Worm (Caenorhabditis elegans) whole organism, L4/young adult: ENCODE results near the gene sdn-1.

ENCODE experiments used
- W03F9.2 ChIP-seq: fragments of 150-350 bp; optimal IDR thresholded peaks from 2 replicates; lab custom pipeline; 2014; ENCODE audit warnings: missing biosample characterization, missing genetic modification characterization
- dao-5 ChIP-seq: sonication (generic microtip); optimal IDR thresholded peaks from 2 replicates; lab custom pipeline; 2016; ENCODE audit warnings: missing genotype, missing genetic modification characterization, moderate library complexity, missing compliant biosample characterization
- him-1 ChIP-seq: sonication (generic microtip); optimal IDR thresholded peaks from 2 replicates; lab custom pipeline; 2016; ENCODE audit warnings: missing genotype, missing genetic modification reagents, missing genetic modification characterization, missing compliant biosample characterization

Gene sdn-1

DNA sequence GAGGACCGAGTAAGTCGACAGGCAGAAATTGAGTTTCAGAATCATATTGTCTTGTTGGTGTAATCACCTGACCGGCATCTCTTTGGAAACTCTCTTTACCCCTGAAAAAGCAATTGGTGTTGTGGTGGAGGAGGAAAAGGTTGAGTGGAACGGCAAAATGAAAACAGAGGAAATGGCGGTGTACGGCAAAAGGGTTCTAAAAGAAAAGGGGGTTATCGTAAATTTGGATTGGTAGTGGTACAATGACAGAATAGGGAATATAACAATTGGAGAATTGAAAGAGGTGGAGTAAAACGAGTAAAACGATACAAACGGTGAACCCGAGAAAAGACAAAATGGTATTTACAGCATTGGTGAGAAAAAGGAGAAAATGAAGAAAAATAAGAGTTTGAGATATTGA lies at the start of gene sdn-1:
sdn-1 (minus strand) TSS at position 101 of the 400 bp plus-strand sequence.
- TF ChIP-seq W03F9.2 (tag; lab: Kevin White, UChicago) (no peak), dao-5 (tag; lab: Kevin White, UChicago) (no peak), him-1 (no peak)

DNA sequence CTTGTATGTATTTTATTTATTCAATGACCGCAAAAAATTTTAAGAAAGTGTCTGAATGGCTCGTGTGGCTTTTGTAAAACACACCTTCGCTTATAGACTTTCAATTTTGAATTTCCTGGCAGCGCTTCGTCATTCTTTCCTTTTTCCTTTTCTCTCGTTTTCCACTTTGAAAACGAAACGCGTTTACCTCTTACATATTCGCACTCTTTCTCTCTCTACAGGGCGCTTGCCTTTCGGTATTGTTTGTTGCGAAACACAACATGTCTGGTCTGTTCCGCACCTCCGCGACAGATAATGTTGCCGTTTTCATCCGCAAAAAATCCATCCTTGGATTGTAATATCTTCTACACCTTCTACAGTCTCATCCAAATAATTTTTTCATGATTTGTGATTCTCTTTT lies 47.4 kb upstream of the sdn-1 start:
- TF ChIP-seq him-1 = no peak
- TF ChIP-seq W03F9.2 (tag; lab: Kevin White, UChicago) = no peak
- no peak for TF ChIP-seq dao-5 (tag; lab: Kevin White, UChicago)

DNA sequence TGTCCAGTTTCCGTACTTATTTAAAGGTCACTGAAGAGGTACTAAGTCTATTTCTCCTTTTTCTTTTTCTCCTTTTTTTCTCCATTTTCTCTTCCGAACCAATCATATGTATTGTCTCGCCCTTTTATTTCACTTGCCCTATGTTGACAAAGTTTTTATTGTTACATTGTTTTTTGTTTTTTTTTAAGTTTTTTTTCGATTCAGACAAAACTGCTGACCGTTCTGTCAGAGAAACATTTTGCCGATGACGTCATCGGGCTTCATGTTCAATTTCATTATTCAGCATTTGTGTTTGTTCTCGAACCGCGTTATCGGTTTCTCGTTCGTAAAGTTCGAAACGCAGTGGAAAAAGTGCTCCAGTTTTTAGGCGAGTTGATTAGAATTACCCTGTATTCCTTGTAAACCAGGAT lies 46.3 kb upstream of the sdn-1 start:
- TF ChIP-seq W03F9.2 (tag; lab: Kevin White, UChicago) (no peak), dao-5 (tag; lab: Kevin White, UChicago) (no peak)

DNA sequence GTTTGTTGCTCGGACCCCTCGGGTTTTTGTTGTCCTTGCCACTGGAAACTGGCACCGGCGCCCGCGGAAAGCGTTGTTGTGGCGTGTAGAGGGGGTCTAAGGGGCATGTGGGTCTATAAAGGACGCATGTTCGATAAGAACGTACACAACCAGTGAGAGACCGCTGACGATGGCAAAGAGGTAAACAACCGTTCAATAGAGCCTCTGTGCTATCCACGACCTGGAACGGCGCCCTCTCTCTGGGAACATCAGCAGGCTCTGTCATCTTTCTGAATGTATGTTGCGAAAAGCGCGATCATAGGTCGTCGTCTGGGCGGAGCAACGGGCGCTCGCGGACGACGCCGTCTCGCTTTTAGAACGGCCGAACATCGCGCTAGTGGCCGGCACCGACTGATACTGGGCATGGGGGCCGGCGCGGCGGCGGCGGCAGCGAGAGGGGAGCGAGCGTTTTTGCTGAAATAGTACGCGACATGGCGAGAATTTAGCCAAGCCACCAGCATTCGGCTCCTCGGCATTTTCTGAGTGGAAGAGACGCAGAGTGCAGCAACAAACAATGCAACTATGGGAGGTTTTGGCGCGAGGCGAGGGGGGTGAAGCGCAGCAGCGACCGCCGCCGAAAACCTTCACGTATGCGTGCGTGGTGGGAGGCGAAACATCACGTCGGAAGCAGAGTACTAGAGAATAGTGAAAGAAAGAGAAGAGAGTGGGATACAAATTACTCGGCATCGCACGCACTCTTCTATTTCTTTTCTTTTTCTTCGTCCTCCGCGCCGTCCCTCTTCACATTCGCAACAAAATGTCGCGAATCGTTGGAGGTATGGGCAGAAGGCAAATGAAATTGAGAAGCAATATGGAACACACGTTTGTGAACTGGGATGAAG lies 44.2 kb upstream of the sdn-1 start:
- peak; percentile 41 for TF ChIP-seq dao-5 (tag; lab: Kevin White, UChicago)
- peak; percentile 0 for TF ChIP-seq W03F9.2 (tag; lab: Kevin White, UChicago)
- TF ChIP-seq him-1 = peak; percentile 95

DNA sequence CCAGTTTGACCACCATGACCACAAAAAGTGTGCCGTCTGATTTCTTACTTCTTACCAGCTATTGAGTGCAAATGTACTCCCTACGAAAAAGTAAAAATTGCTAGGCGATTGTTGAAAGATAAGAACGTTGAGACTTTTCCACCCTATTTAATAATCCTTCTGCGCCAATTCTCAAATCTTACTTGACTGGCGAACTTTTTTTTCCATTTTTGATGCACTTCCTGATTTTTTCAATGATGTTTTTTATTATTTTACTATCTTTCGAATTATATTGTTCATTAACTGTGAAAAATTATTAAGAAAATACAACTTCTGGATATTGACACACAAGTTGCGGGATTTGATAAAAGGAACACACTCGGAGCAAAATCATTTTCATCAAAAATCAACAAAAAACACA lies 42.5 kb upstream of the sdn-1 start, which contains the start of gene daf-12:
daf-12 (plus strand) TSS at position 301 of the 400 bp plus-strand sequence.
- no peak for TF ChIP-seq dao-5 (tag; lab: Kevin White, UChicago)

DNA sequence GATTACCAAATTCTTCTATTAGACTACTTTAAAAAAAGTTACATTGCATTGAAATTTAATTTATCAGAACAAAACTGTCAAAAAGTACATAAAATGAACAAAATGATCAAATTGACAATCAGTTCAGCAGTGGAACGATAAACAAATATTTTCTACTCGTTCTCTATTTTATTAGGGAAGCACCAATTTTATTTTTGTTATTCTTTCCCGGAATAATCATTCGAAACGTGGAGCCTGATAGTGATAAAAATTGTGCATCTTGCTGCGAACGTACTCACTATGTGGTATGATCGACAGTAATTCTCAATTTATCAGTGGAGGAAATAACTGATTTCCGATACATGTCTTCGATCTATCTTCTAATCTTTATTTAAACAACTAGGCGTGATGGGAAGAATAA lies 38.7 kb upstream of the sdn-1 start:
- TF ChIP-seq him-1 = no peak
- TF ChIP-seq W03F9.2 (tag; lab: Kevin White, UChicago) = no peak
- no peak for TF ChIP-seq dao-5 (tag; lab: Kevin White, UChicago)

DNA sequence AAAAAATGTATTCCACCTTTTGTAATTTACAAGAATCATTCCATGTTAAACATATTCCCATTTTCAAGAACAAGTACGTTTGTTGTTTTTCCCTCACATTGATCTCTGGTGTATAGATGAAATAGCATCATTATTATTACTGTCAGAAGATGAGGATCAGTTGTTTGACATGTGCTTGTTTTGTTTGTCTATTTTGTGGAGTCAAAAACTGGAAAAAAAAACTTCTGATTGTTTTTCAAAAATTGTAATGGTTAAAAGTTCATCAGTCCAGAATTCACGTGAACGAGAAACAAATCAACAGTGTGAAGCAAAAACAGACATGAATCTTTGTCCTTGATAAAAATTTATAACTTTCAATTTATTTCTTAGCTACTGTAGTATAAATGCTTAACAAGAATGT lies 37.8 kb upstream of the sdn-1 start:
- TF ChIP-seq dao-5 (tag; lab: Kevin White, UChicago) = no peak
- no peak for TF ChIP-seq him-1
- TF ChIP-seq W03F9.2 (tag; lab: Kevin White, UChicago) = no peak

DNA sequence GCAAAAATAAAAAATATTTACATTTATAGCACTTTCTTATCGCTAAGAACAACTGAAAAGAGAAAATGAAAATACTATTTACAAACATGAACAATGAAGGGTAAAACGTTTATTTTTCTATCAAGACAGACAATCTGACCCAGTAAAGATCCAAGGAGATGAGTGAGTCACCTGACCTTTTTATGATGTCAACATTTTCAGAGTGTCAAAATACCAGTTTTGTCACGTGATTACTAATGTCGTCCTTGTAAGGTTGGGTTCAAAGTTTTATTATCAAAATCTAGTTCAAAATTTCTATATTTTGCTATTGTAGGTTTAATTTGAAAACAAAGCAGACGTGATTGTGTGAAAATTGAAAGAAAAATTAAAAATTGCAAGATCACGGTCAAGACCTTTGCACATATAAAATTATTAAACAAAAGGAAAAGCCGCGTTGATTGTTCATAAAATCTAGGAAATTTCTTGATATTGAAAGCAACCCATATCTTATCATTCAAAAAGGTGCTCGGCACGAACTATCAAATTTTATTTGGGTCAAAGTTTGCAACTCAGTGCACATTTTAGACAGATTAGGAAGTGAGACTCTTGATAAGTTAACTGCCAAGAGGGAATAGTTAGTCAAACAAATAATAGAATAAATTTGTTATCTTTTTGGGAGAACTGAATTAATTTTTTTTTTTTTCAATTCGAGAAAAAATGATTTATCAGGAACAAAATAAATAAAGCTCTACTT lies 37.1 kb upstream of the sdn-1 start:
- TF ChIP-seq dao-5 (tag; lab: Kevin White, UChicago) (no peak), him-1 (no peak), W03F9.2 (tag; lab: Kevin White, UChicago) (no peak)

DNA sequence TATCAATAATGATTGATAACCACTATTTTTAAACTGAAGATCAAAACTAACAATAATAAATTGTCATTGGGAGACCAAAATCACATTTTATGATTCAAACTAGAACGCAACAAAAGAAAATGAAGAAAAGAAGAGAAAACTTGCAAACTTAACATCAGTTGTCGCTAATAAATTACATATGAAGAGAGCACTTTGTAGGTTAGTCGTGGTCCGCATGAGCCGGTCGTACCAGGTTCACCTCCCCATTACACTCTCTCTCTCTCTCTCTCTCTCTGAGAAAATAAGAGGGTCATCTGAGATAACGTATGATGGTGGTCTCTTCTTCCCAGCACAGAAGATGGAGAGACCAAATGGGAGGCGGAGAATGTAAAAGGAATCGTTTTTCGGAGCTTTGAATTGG lies 36.0 kb upstream of the sdn-1 start:
- TF ChIP-seq W03F9.2 (tag; lab: Kevin White, UChicago) = no peak
- no peak for TF ChIP-seq him-1
- TF ChIP-seq dao-5 (tag; lab: Kevin White, UChicago) = no peak

DNA sequence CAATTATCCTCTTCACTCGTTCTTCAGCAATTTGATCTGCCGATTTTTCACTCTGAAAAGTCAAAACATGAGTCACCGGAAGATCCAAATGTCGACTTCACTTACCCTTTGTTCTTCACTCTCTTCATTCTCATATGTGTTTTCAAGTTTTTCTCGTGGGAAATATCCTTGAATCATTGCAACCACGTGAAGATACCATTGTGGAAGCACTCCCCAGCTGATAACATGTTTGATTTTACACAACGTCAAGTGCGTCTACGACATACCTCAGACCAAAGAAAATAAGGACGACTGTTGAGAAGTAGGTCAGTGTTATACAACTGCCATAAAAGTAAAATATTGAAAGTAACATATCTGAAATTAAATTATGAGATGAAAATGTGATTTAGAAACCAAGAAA lies 35.3 kb upstream of the sdn-1 start, which contains the start of gene M79.2:
M79.2 (minus strand) TSS at position 354 of the 400 bp plus-strand sequence.
- TF ChIP-seq him-1 (no peak), W03F9.2 (tag; lab: Kevin White, UChicago) (no peak), dao-5 (tag; lab: Kevin White, UChicago) (no peak)

DNA sequence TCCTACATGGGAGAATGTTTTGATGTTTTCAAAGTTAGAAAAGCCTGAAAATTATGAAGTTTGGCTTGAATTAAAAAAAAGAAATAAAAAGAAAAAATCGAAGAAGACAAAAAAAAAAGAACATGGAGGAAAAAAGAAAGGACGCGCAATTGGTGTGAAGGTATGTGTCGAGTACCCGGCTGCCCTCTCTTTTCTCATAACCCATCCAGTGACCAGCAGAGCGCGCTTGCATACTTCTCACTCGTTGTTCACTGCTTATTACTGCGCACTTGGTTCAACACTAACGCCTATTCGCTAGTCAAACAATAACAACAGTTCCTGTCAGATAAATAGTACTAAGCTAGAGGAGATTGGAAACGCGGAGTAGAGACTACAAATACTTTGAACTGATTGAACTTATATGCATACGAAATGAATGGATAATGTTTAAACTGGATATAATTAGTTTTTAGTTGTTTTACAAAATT lies 31.1 kb upstream of the sdn-1 start, which contains the start of gene abl-1:
abl-1 (minus strand) TSS at position 51 of the 467 bp plus-strand sequence.
- no peak for TF ChIP-seq dao-5 (tag; lab: Kevin White, UChicago)
- no peak for TF ChIP-seq W03F9.2 (tag; lab: Kevin White, UChicago)
- no peak for TF ChIP-seq him-1

DNA sequence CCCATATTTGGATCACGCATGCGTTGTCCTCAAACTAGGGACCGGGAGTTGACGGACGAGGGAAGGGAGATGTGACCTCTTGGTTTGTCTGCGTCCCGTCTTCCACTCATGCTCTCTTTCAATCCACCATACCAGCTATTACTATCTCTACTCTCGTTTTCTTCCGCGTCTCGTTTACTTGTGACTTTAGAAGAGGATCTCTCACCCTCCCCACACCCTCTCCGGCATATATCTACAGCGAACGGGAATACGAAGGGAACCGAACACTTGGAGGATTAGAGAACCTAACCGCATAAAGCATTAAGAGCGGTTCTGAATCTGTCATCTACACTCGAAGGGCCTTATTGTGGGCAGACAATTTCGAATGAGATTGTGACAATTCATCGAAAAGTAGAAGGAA lies 30.0 kb upstream of the sdn-1 start:
- TF ChIP-seq him-1 = no peak
- TF ChIP-seq W03F9.2 (tag; lab: Kevin White, UChicago) = no peak
- no peak for TF ChIP-seq dao-5 (tag; lab: Kevin White, UChicago)

DNA sequence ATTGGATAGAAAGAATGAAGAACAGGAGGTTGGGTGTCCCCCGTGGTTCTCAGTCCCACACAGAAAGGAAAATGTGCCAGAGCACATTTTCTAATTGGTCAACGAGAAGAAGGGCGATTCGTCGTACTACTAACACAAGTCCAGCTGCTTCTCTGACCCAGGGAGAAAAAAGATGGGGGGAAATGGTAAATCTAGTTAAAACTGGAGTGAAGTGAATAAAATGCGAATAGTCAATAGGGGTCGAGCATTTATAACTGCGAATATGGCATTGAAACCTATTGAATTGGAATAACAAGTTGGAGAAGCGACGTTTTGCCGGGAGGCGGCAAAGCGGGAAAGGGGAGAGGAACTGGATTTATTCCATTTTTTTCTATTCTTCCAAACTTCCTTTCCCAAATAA lies 29.5 kb upstream of the sdn-1 start:
- TF ChIP-seq W03F9.2 (tag; lab: Kevin White, UChicago) = no peak
- no peak for TF ChIP-seq him-1
- TF ChIP-seq dao-5 (tag; lab: Kevin White, UChicago) = no peak
